Fruit fly (Drosophila melanogaster) whole organism, wandering third instar larva: ENCODE results near the gene Pex3.
A peak's percentile ranks its signal among the peaks of the same experiment; 100 is the strongest.

Experiments used
- Abd-B ChIP-seq: fragments of >200 bp; optimal IDR thresholded peaks from 2 replicates; lab custom pipeline; 2017; ENCODE audit warnings: missing biosample characterization, missing genetic modification characterization
- Dfd ChIP-seq: fragments of >200 bp; optimal IDR thresholded peaks from 2 replicates; lab custom pipeline; 2017; ENCODE audit warnings: missing biosample characterization, missing genetic modification characterization
- Dif ChIP-seq: fragments of 200-275, 200-300 bp; sonication (Bioruptor generic); optimal IDR thresholded peaks from 2 replicates; lab custom pipeline; 2018; ENCODE audit warnings: missing biosample characterization, missing genetic modification characterization; ENCODE audit not compliant: partially characterized antibody
- Hr78 ChIP-seq: fragments of >200 bp; optimal IDR thresholded peaks from 2 replicates; lab custom pipeline; 2017; ENCODE audit warnings: missing biosample characterization, missing genetic modification characterization
- Hr83 ChIP-seq: fragments of 200-300 bp; sonication (Bioruptor generic); optimal IDR thresholded peaks from 2 replicates; lab custom pipeline; 2016; ENCODE audit warnings: missing biosample characterization, mild to moderate bottlenecking, missing genetic modification characterization, moderate library complexity; ENCODE audit not compliant: poor library complexity, severe bottlenecking
- Sp1 ChIP-seq: fragments of 200-800 bp; sonication (Bioruptor generic); optimal IDR thresholded peaks from 3 replicates; lab custom pipeline; 2019; ENCODE audit warnings: missing biosample characterization, mild to moderate bottlenecking, missing genetic modification characterization, moderate library complexity
- br ChIP-seq: fragments of 200-800 bp; sonication (Bioruptor generic); optimal IDR thresholded peaks from 2 replicates; lab custom pipeline; 2016; ENCODE audit warnings: missing biosample characterization, missing genetic modification characterization
- fru ChIP-seq: fragments of 200-800 bp; sonication (Bioruptor generic); optimal IDR thresholded peaks from 3 replicates; lab custom pipeline; 2016; ENCODE audit warnings: missing biosample characterization, mild to moderate bottlenecking, missing genetic modification characterization
- h ChIP-seq: fragments of 200-800 bp; sonication (Bioruptor generic); optimal IDR thresholded peaks from 3 replicates; lab custom pipeline; 2016; ENCODE audit warnings: missing biosample characterization, mild to moderate bottlenecking, missing genetic modification characterization
- pan ChIP-seq: fragments of >200 bp; optimal IDR thresholded peaks from 2 replicates; lab custom pipeline; 2017
- rgr ChIP-seq: fragments of 200-800 bp; sonication (Bioruptor generic); optimal IDR thresholded peaks from 3 replicates; lab custom pipeline; 2016; ENCODE audit warnings: missing biosample characterization, mild to moderate bottlenecking, missing genetic modification characterization
- usp ChIP-seq: fragments of >200 bp; optimal IDR thresholded peaks from 2 replicates; lab custom pipeline; 2017; ENCODE audit warnings: missing biosample characterization, missing genetic modification characterization
- woc ChIP-seq: sonication (Bioruptor generic); optimal IDR thresholded peaks from 2 replicates; lab custom pipeline; 2016; ENCODE audit warnings: missing biosample characterization, mild to moderate bottlenecking, missing genetic modification characterization

dm6 chr3L:15141118-15142003, 2.8 kb upstream of the Pex3 start:
- TF ChIP-seq br (GFP tag; lab: Kevin White, UChicago), result peak; percentile 3
- no peak for TF ChIP-seq pan (lab: Kevin White, UChicago)
- TF ChIP-seq Hr83 (GFP tag; lab: Kevin White, UChicago), result no peak
- peak; percentile 15 for TF ChIP-seq Sp1
- no peak for TF ChIP-seq Hr78
- TF ChIP-seq Dif (GFP tag; lab: Kevin White, UChicago), result peak; percentile 37
- no peak for TF ChIP-seq Dfd (GFP tag; lab: Kevin White, UChicago)
- TF ChIP-seq rgr (GFP tag; lab: Kevin White, UChicago), result peak; percentile 43
- peak; percentile 5 for TF ChIP-seq woc
- peak; percentile 30 for TF ChIP-seq h (GFP tag; lab: Kevin White, UChicago)
- TF ChIP-seq Abd-B (GFP tag; lab: Kevin White, UChicago), result no peak
- no peak for TF ChIP-seq usp (GFP tag; lab: Kevin White, UChicago)
- TF ChIP-seq fru (GFP tag; lab: Kevin White, UChicago), result peak; percentile 16
